Worm (Caenorhabditis elegans) whole organism, L4/young adult: ENCODE data around the gene srxa-13.

Source experiments
- W03F9.2 ChIP-seq: fragments of 150-350 bp; optimal IDR thresholded peaks from 2 replicates; lab custom pipeline; 2014; ENCODE audit warnings: missing biosample characterization, missing genetic modification characterization
- dao-5 ChIP-seq: sonication (generic microtip); optimal IDR thresholded peaks from 2 replicates; lab custom pipeline; 2016; ENCODE audit warnings: missing genotype, missing genetic modification characterization, moderate library complexity, missing compliant biosample characterization

ce11 chrV:13893583-13893982 is 36.0 kb upstream of the srxa-13 start:
- TF ChIP-seq dao-5 (tag; lab: Kevin White, UChicago): no peak
- TF ChIP-seq W03F9.2 (tag; lab: Kevin White, UChicago): no peak
